Worm (Caenorhabditis elegans): Measurements from ENCODE around the gene F19C7.3.
A peak's percentile ranks its signal among the peaks of the same experiment; 100 is the strongest.

The F19C7.3 gene

ce11 chrIV:4647385-4647784, 50.5 kb downstream of the F19C7.3 start, which contains the start of gene F29B9.8:
TSS of gene F29B9.8 (plus strand) at chrIV:4647685.
- no peak for TF ChIP-seq hpl-2 (GFP tag; optimal IDR thresholded peaks at IDR 0.05)
- no peak for TF ChIP-seq efl-1 (optimal IDR thresholded peaks at IDR 0.05)
- peak in 1 of 2 experiments; percentile 29 for TF ChIP-seq efl-1 (GFP tag; optimal IDR thresholded peaks at IDR 0.05 in 1 of 2)
- no peak for TF ChIP-seq unc-62 (GFP tag; optimal IDR thresholded peaks at IDR 0.05)
- no peak for TF ChIP-seq dpl-1 (GFP tag; optimal IDR thresholded peaks at IDR 0.05)
- TF ChIP-seq zag-1 (tag; optimal IDR thresholded peaks at IDR 0.05): no peak

Data from whole organism, L1 larva.